Fruit fly (Drosophila melanogaster): ENCODE results near the gene Pus1.
A peak's percentile ranks its signal among the peaks of the same experiment; 100 is the strongest.

The Pus1 gene

DNA sequence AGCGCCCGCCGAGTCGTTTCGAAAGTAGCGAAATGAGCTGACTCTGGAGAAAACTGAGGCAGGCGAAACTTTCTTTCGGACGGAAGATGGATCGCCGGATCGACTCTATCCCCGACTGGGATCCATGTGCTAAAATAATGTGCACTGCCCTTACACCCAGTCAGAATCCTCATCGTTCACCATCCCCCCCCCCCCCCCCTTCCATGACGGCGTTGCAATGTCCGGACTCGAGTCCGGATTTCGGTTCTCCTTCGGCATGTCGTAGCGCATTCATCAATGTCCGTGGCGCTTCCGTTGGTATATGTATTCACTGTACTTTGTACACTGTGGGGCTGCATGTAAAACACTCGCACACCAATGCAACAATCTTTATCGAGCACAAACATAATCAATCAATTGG is 12.6 kb upstream of the Pus1 start:
- TF ChIP-seq pad (GFP tag; optimal IDR thresholded peaks at IDR 0.05) (no peak), CG1620 (GFP tag; optimal IDR thresholded peaks at IDR 0.05) (no peak), CG14711 (tag; optimal IDR thresholded peaks at IDR 0.05) (no peak)

DNA sequence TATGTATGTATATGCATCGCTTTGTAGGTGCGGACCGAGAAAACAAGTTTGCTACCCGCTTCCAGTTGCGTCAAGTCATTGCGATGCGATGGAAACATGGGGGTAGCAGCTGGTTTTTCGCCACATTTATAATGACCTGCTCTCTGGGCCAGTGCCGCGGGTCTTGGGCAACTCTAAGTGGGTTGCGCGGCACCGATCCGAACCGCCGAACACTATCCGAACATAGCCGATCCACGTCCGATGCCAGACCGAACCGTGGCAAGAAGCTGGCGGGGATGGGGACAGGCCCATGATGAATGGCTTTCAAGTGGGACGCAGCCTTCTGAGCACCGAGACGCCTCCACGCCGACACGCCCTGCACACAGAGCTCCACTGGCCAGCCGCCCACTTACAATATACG is 11.6 kb upstream of the Pus1 start:
- no peak for TF ChIP-seq Crg-1 (GFP tag; optimal IDR thresholded peaks at IDR 0.05)
- no peak for TF ChIP-seq Clk (GFP tag; optimal IDR thresholded peaks at IDR 0.05)
- TF ChIP-seq ovo (GFP tag; optimal IDR thresholded peaks at IDR 0.05): no peak
- no peak for TF ChIP-seq cnc (optimal IDR thresholded peaks at IDR 0.05)
- no peak for TF ChIP-seq CG12768 (GFP tag; optimal IDR thresholded peaks at IDR 0.05)
- no peak for TF ChIP-seq cic (GFP tag; optimal IDR thresholded peaks at IDR 0.05)
- no peak for TF ChIP-seq Mnt (GFP tag; optimal IDR thresholded peaks at IDR 0.05)
- TF ChIP-seq toe (GFP tag; optimal IDR thresholded peaks at IDR 0.05): no peak
- no peak for TF ChIP-seq CG14711 (tag; optimal IDR thresholded peaks at IDR 0.05)
- no peak for TF ChIP-seq kay (GFP tag; ENCODE audit: borderline replicate concordance)
- TF ChIP-seq CG11617 (GFP tag; optimal IDR thresholded peaks at IDR 0.05): no peak

DNA sequence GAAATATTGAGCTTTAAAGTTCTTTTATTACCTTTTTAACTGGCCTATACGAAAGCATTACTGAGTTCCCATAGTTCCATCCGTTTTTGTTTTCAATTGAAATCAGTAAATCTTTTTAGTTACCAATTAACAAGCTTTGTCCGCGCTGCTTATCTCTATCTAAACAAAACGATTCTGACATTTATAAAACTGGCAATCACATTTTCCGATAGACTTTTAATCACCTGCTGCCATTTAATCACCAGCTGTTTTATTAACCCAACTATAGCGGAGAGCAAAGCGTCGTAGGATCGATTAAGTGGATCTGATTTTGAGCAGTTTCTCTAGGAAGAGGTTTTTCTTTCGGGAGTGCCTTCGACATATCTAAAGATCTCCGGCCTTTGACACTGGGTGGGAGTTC is 10.1 kb upstream of the Pus1 start:
- TF ChIP-seq kay (GFP tag; ENCODE audit: borderline replicate concordance): peak; percentile 32
- TF ChIP-seq pad (GFP tag; optimal IDR thresholded peaks at IDR 0.05): no peak

DNA sequence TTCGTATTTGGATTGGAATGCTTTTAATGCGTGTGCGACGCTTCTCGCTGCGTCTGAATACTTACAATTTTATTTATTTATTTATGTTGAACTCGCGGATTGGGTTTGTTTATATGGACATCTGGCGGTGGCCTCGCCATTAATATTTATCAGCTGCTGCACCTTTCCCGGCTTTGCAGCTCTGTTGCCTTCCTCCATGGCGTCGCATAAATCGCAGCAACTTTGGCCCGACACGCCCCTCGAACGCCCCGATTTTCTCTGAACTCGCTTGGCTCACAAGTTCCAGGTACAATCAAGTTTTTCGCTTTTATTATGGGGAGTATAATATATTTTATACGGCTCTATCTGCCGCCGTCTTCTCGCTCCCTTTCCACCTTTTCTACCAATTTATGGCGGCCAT is 7.6 kb upstream of the Pus1 start:
- TF ChIP-seq CG11617 (GFP tag; optimal IDR thresholded peaks at IDR 0.05) (no peak), CG7045 (GFP tag; optimal IDR thresholded peaks at IDR 0.05) (no peak), cnc (optimal IDR thresholded peaks at IDR 0.05) (no peak), CG33017 (tag; optimal IDR thresholded peaks at IDR 0.05) (no peak)

DNA sequence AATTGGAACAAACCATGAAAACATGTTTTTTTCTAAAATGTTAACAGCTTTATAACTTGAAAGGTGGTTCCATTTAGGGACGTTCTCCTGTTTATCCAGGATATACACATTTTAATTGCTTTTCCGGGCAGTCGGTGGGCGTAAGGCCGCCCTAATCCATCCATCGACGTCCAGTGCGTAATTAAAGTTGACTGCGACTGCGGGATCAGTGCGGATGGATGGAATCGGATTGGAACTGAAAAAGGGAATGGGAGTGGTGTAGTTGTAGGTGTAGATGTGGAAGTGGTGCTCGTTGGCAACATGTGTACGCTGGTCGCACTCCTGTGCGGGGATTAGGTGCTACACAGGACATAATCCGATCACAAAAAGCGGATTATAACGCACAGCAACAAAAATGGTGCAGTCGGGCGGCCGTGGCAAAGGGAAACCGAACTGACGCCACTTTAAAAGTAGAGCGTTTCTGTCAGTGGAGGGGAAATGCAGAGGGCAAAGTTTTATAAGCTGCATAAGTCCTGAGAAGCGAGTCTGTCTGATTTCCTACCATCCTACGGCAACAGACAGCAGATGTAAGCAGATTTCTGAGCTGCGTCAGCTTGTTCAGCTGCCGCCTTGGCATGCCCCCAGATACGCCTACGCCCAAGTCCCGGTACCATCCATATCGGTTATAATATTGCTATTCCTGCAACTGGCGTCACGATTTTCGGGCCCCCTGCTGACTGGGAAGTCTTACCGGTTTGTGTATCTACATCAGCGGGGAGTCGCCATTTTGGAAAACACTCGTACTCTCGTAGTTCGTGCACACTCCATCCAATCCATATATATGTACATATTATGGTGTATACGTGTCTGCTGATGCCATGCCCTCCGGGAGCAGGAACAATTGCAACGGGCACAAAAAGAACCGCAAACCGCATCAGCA is 5.2 kb upstream of the Pus1 start:
- TF ChIP-seq CG14711 (tag; optimal IDR thresholded peaks at IDR 0.05) (no peak), Hr96 (GFP tag; optimal IDR thresholded peaks at IDR 0.05) (no peak), CG33017 (tag; optimal IDR thresholded peaks at IDR 0.05) (no peak), Clk (GFP tag; optimal IDR thresholded peaks at IDR 0.05) (no peak), CG12768 (GFP tag; optimal IDR thresholded peaks at IDR 0.05) (no peak), ovo (GFP tag; optimal IDR thresholded peaks at IDR 0.05) (no peak), Mnt (GFP tag; optimal IDR thresholded peaks at IDR 0.05) (no peak), pad (GFP tag; optimal IDR thresholded peaks at IDR 0.05) (no peak), CG5204 (GFP tag; optimal IDR thresholded peaks at IDR 0.05) (no peak), Crg-1 (GFP tag; optimal IDR thresholded peaks at IDR 0.05) (no peak), tj (GFP tag; optimal IDR thresholded peaks at IDR 0.05) (no peak)

DNA sequence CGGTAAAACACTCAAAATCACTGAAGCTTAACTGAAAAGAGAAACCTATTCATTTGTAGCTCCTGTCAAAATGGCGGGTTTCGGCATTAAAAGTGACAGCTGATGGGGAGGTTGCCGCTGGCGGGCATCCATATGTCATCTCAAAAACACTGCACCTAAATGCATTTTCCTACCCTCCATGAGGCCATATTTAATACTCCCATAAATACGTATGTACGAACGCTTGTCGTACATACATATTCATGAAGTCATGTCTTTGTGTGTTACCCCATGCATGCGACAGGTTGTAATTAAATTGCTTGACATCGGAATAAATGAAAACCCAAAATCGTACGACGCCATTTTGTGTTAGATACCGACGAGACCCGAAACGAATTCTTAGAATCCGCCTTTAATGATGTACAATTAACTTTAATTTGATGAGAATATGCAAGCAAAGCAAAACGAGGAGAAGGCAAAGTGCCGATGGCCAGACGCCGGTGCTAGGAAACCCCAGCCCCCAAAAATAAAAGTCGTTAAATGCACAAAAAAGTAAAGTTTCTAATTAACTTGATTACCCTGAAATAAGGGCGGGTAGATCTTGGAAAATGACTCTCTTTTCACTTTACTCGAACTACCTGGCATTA is 4.0 kb upstream of the Pus1 start:
- TF ChIP-seq tj (GFP tag; optimal IDR thresholded peaks at IDR 0.05): peak; percentile 10
- no peak for TF ChIP-seq CG1620 (GFP tag; optimal IDR thresholded peaks at IDR 0.05)

DNA sequence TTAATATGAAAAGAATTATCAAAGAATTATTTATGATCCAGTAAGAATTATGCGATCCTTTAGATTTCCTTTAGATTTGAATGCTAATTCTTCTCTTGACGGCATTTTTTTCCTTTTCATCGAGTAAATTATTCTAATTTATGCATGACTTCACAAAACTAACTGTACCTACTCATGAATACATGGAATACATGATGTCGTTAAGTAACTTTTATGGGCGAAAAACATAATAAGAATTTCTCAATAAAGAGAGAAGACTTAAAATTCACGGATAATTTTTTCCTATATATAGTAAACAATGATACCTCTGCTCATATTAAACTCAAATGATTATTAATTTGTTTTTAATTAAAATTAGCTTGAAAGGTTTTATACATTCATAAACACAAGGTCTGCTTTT is 3.4 kb upstream of the Pus1 start:
- TF ChIP-seq bab1 (GFP tag; optimal IDR thresholded peaks at IDR 0.05) (no peak), cnc (optimal IDR thresholded peaks at IDR 0.05) (no peak), Clk (GFP tag; optimal IDR thresholded peaks at IDR 0.05) (no peak), Hr96 (GFP tag; optimal IDR thresholded peaks at IDR 0.05) (no peak), kay (GFP tag; ENCODE audit: borderline replicate concordance) (no peak), CG14711 (tag; optimal IDR thresholded peaks at IDR 0.05) (no peak), CG1620 (GFP tag; optimal IDR thresholded peaks at IDR 0.05) (no peak), CG7101 (tag; optimal IDR thresholded peaks at IDR 0.05) (no peak), CG7045 (GFP tag; optimal IDR thresholded peaks at IDR 0.05) (no peak), pad (GFP tag; optimal IDR thresholded peaks at IDR 0.05) (no peak), CG33017 (tag; optimal IDR thresholded peaks at IDR 0.05) (no peak), Mnt (GFP tag; optimal IDR thresholded peaks at IDR 0.05) (no peak), cic (GFP tag; optimal IDR thresholded peaks at IDR 0.05) (no peak), ovo (GFP tag; optimal IDR thresholded peaks at IDR 0.05) (no peak), CG5204 (GFP tag; optimal IDR thresholded peaks at IDR 0.05) (no peak), CG12768 (GFP tag; optimal IDR thresholded peaks at IDR 0.05) (no peak), Crg-1 (GFP tag; optimal IDR thresholded peaks at IDR 0.05) (no peak), toe (GFP tag; optimal IDR thresholded peaks at IDR 0.05) (no peak), tj (GFP tag; optimal IDR thresholded peaks at IDR 0.05) (no peak), CG11617 (GFP tag; optimal IDR thresholded peaks at IDR 0.05) (no peak)
